Fruit fly (Drosophila melanogaster) whole organism, prepupa: ENCODE measurements around the gene CG7300.

ENCODE experiments used
- CG11294 ChIP-seq: fragments of 200-800 bp; sonication (Bioruptor generic); IDR thresholded peaks from 2 replicates; pipeline ENCODE4 v1.3.6; 2022; ENCODE audit warnings: missing biosample characterization, missing genetic modification characterization
- CG15336 ChIP-seq: fragments of 200-800 bp; sonication (Bioruptor generic); IDR thresholded peaks from 2 replicates; pipeline ENCODE4 v1.3.6; 2022; ENCODE audit warnings: missing biosample characterization, missing genetic modification characterization
- CG34406 ChIP-seq: fragments of 200-800 bp; sonication (Bioruptor generic); optimal IDR thresholded peaks from 3 replicates; lab custom pipeline; 2016; ENCODE audit warnings: missing biosample characterization, missing genetic modification characterization
- CG3919 ChIP-seq: fragments of 200-800 bp; sonication (Bioruptor generic); optimal IDR thresholded peaks from 3 replicates; lab custom pipeline; 2016; ENCODE audit warnings: missing biosample characterization, missing genetic modification characterization
- achi ChIP-seq: fragments of 200-800 bp; sonication (Bioruptor generic); optimal IDR thresholded peaks from 3 replicates; lab custom pipeline; 2016; ENCODE audit warnings: missing biosample characterization, missing genetic modification characterization
- esn ChIP-seq: fragments of 200-800 bp; sonication (Bioruptor generic); optimal IDR thresholded peaks from 2 replicates; lab custom pipeline; 2016; ENCODE audit warnings: missing biosample characterization, mild to moderate bottlenecking, missing genetic modification characterization, moderate library complexity
- ss ChIP-seq, 2 experiments: fragments of 200-800 bp; sonication (Bioruptor generic); optimal IDR thresholded peaks; 2 replicates in 1 of 2; 3 replicates in 1 of 2; lab custom pipeline; 2017 to 2018; ENCODE audit warnings: mild to moderate bottlenecking in 2 of 2, missing biosample characterization in 2 of 2, missing genetic modification characterization in 2 of 2, moderate library complexity in 1 of 2
- topi ChIP-seq: fragments of 200-800 bp; sonication (Bioruptor generic); optimal IDR thresholded peaks from 3 replicates; lab custom pipeline; 2016; ENCODE audit warnings: missing biosample characterization, missing genetic modification characterization

- no peak for TF ChIP-seq ss (GFP tag; optimal IDR thresholded peaks at IDR 0.05; lab: Kevin White, UChicago)
- no peak for TF ChIP-seq CG11294
- no peak for TF ChIP-seq CG15336 (GFP tag; lab: Robert Waterston, UW)
- no peak for TF ChIP-seq CG34406 (GFP tag; lab: Kevin White, UChicago)
- TF ChIP-seq esn (GFP tag; lab: Kevin White, UChicago) = no peak
- no peak for TF ChIP-seq topi (GFP tag; lab: Kevin White, UChicago)
- no peak for TF ChIP-seq achi
- no peak for TF ChIP-seq CG3919
These were observed 10.2 kb upstream of the CG7300 start for dm6 chr2L:10708089-10708488.
